Worm (Caenorhabditis elegans) whole organism, midembryonic: ENCODE results near the gene srm-3.

ENCODE experiments used
- T22C8.4 ChIP-seq: fragments of 200-800 bp; sonication (Bioruptor generic); IDR thresholded peaks from 2 replicates; pipeline ENCODE4 v1.3.6; 2022; ENCODE audit warnings: missing genetic modification characterization, missing compliant biosample characterization
- cog-1 ChIP-seq: sonication (generic microtip); optimal IDR thresholded peaks from 2 replicates; lab custom pipeline; 2016; ENCODE audit warnings: missing genetic modification characterization, missing compliant biosample characterization
- flt-1 ChIP-seq: fragments of 200-800 bp; sonication (Bioruptor generic); IDR thresholded peaks from 2 replicates; pipeline ENCODE4 v1.3.6; 2022; ENCODE audit warnings: missing genetic modification characterization, missing compliant biosample characterization
- klf-2 ChIP-seq: fragments of 200-800 bp; sonication (Bioruptor generic); conservative IDR thresholded peaks from 2 replicates; pipeline ENCODE4 v1.3.6; 2022; ENCODE audit warnings: missing genetic modification reagents, missing genetic modification characterization, missing compliant biosample characterization
- ref-1 ChIP-seq: fragments of 200-800 bp; sonication (Bioruptor generic); conservative IDR thresholded peaks from 2 replicates; pipeline ENCODE4 v1.3.6; 2022; ENCODE audit warnings: missing genetic modification reagents, missing genetic modification characterization, missing compliant biosample characterization
- tab-1 ChIP-seq: fragments of 200-800 bp; sonication (Bioruptor generic); IDR thresholded peaks from 2 replicates; pipeline ENCODE4 v1.3.6; 2022; ENCODE audit warnings: missing genetic modification characterization, missing compliant biosample characterization
- ztf-23 ChIP-seq: fragments of 200-800 bp; sonication (Bioruptor generic); IDR thresholded peaks from 2 replicates; pipeline ENCODE4 v1.3.6; 2022; ENCODE audit warnings: missing genetic modification reagents, missing genetic modification characterization, missing compliant biosample characterization
- ztf-29 ChIP-seq: fragments of 200-800 bp; sonication (Bioruptor generic); IDR thresholded peaks from 2 replicates; pipeline ENCODE4 v1.3.6; 2022; ENCODE audit warnings: missing genetic modification reagents, missing genetic modification characterization, missing compliant biosample characterization

- TF ChIP-seq T22C8.4 (no peak), flt-1 (GFP tag; lab: Robert Waterston, UW) (no peak), tab-1 (GFP tag; lab: Robert Waterston, UW) (no peak), ztf-23 (no peak), cog-1 (tag; lab: Kevin White, UChicago) (no peak), klf-2 (no peak), ref-1 (no peak), ztf-29 (no peak)
Observed at ce11 chrIV:9657753-9658152, 9.0 kb downstream of the srm-3 start, which contains the start of gene acc-1.
